Fruit fly (Drosophila melanogaster) whole organism, embryonic: ENCODE measurements around the gene CG7407.

Experiments used
- CG10147 ChIP-seq: fragments of 200-800 bp; sonication (Bioruptor generic); optimal IDR thresholded peaks from 2 replicates; lab custom pipeline; 2019; ENCODE audit warnings: missing biosample characterization, mild to moderate bottlenecking, missing genetic modification characterization, moderate library complexity
- CG10274 ChIP-seq: fragments of 200-800 bp; sonication (Bioruptor generic); optimal IDR thresholded peaks from 3 replicates; lab custom pipeline; 2017; ENCODE audit warnings: missing biosample characterization, mild to moderate bottlenecking, missing genetic modification characterization
- CG11093 ChIP-seq: fragments of 200-800 bp; sonication (Bioruptor generic); IDR thresholded peaks from 3 replicates; pipeline ENCODE4 v1.3.6; 2022; ENCODE audit warnings: missing biosample characterization, missing genetic modification characterization
- CG12104 ChIP-seq: fragments of 200-800 bp; sonication (Bioruptor generic); optimal IDR thresholded peaks from 3 replicates; lab custom pipeline; 2016; ENCODE audit warnings: missing biosample characterization, missing genetic modification characterization
- CG12236 ChIP-seq: fragments of 200-800 bp; sonication (Bioruptor generic); optimal IDR thresholded peaks from 2 replicates; lab custom pipeline; 2016; ENCODE audit warnings: missing biosample characterization, missing genetic modification characterization
- CG12391 ChIP-seq: fragments of 200-800 bp; sonication (Bioruptor generic); optimal IDR thresholded peaks from 3 replicates; lab custom pipeline; 2018; ENCODE audit warnings: missing biosample characterization, mild to moderate bottlenecking, missing genetic modification characterization, moderate library complexity
- CG12659 ChIP-seq: fragments of 200-800 bp; sonication (Bioruptor generic); optimal IDR thresholded peaks from 3 replicates; lab custom pipeline; 2017; ENCODE audit warnings: mild to moderate bottlenecking, missing biosample characterization, missing genetic modification reagents, missing genetic modification characterization
- CG14860 ChIP-seq: fragments of 200-800 bp; sonication (Bioruptor generic); IDR thresholded peaks from 3 replicates; pipeline ENCODE4 v1.3.6; 2022; ENCODE audit warnings: missing biosample characterization, missing genetic modification characterization; ENCODE audit not compliant: partially characterized antibody
- CG1602 ChIP-seq: fragments of 200-800 bp; sonication (Bioruptor generic); optimal IDR thresholded peaks from 3 replicates; lab custom pipeline; 2016; ENCODE audit warnings: missing biosample characterization, missing genetic modification characterization
- CG16863 ChIP-seq: fragments of 200-800 bp; sonication (Bioruptor generic); optimal IDR thresholded peaks from 3 replicates; lab custom pipeline; 2016; ENCODE audit warnings: missing biosample characterization, missing genetic modification characterization
- CG17328 ChIP-seq: fragments of 200-800 bp; sonication (Bioruptor generic); IDR thresholded peaks from 2 replicates; pipeline ENCODE4 v1.3.6; 2022; ENCODE audit warnings: missing biosample characterization, missing genetic modification characterization
- CG17912 ChIP-seq: fragments of 200-800 bp; sonication (Bioruptor generic); optimal IDR thresholded peaks from 2 replicates; lab custom pipeline; 2018; ENCODE audit warnings: missing biosample characterization, mild to moderate bottlenecking, missing genetic modification characterization
- CG2129 ChIP-seq: fragments of 200-800 bp; sonication (Bioruptor generic); IDR thresholded peaks from 2 replicates; pipeline ENCODE4 v1.3.6; 2022; ENCODE audit warnings: missing biosample characterization, missing genetic modification characterization; ENCODE audit not compliant: partially characterized antibody
- CG31441 ChIP-seq: fragments of 200-800 bp; sonication (Bioruptor generic); IDR thresholded peaks from 2 replicates; pipeline ENCODE4 v1.3.6; 2022; ENCODE audit warnings: missing biosample characterization, missing genetic modification characterization
- CG4854 ChIP-seq: fragments of 200-800 bp; sonication (Bioruptor generic); optimal IDR thresholded peaks from 2 replicates; lab custom pipeline; 2016; ENCODE audit warnings: missing biosample characterization, missing genetic modification characterization, inconsistent platforms
- CG9727 ChIP-seq: fragments of 200-800 bp; sonication (Bioruptor generic); optimal IDR thresholded peaks from 3 replicates; lab custom pipeline; 2017; ENCODE audit warnings: missing biosample characterization, mild to moderate bottlenecking, missing genetic modification characterization
- Dbx ChIP-seq: fragments of 200-800 bp; sonication (Bioruptor generic); IDR thresholded peaks from 3 replicates; pipeline ENCODE4 v1.3.6; 2022; ENCODE audit warnings: missing biosample characterization, missing genetic modification characterization
- HLH4C ChIP-seq: fragments of 200-800 bp; sonication (Bioruptor generic); IDR thresholded peaks from 3 replicates; pipeline ENCODE4 v1.3.6; 2022; ENCODE audit warnings: missing biosample characterization, missing genetic modification characterization; ENCODE audit not compliant: partially characterized antibody
- Hmr ChIP-seq: fragments of 200-800 bp; sonication (Bioruptor generic); optimal IDR thresholded peaks from 3 replicates; lab custom pipeline; 2017; ENCODE audit warnings: mild to moderate bottlenecking, missing biosample characterization, missing genetic modification reagents, missing genetic modification characterization
- MTF-1 ChIP-seq: fragments of 200-800 bp; sonication (Bioruptor generic); optimal IDR thresholded peaks from 2 replicates; lab custom pipeline; 2018; ENCODE audit warnings: missing biosample characterization, mild to moderate bottlenecking, missing genetic modification characterization, borderline replicate concordance
- Med ChIP-seq: fragments of 200-800 bp; sonication (Bioruptor generic); peaks from one replicate; lab custom pipeline; 2016; ENCODE audit warnings: missing biosample characterization, missing genetic modification characterization, mild to moderate bottlenecking, inconsistent platforms, moderate library complexity
- Nf-YB ChIP-seq: fragments of 200-800 bp; sonication (Bioruptor generic); optimal IDR thresholded peaks from 3 replicates; lab custom pipeline; 2019; ENCODE audit warnings: missing biosample characterization, mild to moderate bottlenecking, missing genetic modification characterization, moderate library complexity
- Oli ChIP-seq: fragments of 200-800 bp; sonication (Bioruptor generic); optimal IDR thresholded peaks from 2 replicates; lab custom pipeline; 2018; ENCODE audit warnings: missing biosample characterization, mild to moderate bottlenecking, missing genetic modification characterization, moderate library complexity
- Rx ChIP-seq: fragments of 200-800 bp; sonication (Bioruptor generic); IDR thresholded peaks from 2 replicates; pipeline ENCODE4 v1.3.6; 2022; ENCODE audit warnings: missing biosample characterization, missing genetic modification characterization
- Sox100B ChIP-seq: fragments of 200-800 bp; sonication (Bioruptor generic); optimal IDR thresholded peaks from 3 replicates; lab custom pipeline; 2018; ENCODE audit warnings: missing biosample characterization, mild to moderate bottlenecking, missing genetic modification characterization
- Taf1 ChIP-seq: fragments of 200-800 bp; sonication (Bioruptor generic); IDR thresholded peaks from 2 replicates; pipeline ENCODE4 v1.3.6; 2022; ENCODE audit warnings: missing biosample characterization, missing genetic modification characterization
- ab ChIP-seq: fragments of 200-800 bp; sonication (Bioruptor generic); optimal IDR thresholded peaks from 2 replicates; lab custom pipeline; 2016; ENCODE audit warnings: missing biosample characterization, missing genetic modification characterization
- abd-A ChIP-seq: fragments of 200-800 bp; sonication (Bioruptor generic); optimal IDR thresholded peaks from 3 replicates; lab custom pipeline; 2019; ENCODE audit warnings: missing biosample characterization, mild to moderate bottlenecking, missing genetic modification characterization, moderate library complexity
- ash1 ChIP-seq: fragments of 200-800 bp; sonication (Bioruptor generic); optimal IDR thresholded peaks from 2 replicates; lab custom pipeline; 2018; ENCODE audit warnings: missing biosample characterization, mild to moderate bottlenecking, missing genetic modification characterization
- bcd ChIP-seq: fragments of 200-800 bp; sonication (Bioruptor generic); optimal IDR thresholded peaks from 2 replicates; lab custom pipeline; 2017; ENCODE audit warnings: missing biosample characterization, mild to moderate bottlenecking, missing genetic modification characterization
- bsh ChIP-seq, 2 experiments: fragments of 200-800 bp; sonication (Bioruptor generic); optimal IDR thresholded peaks; 2 replicates each; lab custom pipeline; 2017 to 2018; ENCODE audit warnings: mild to moderate bottlenecking in 2 of 2, missing biosample characterization in 2 of 2, missing genetic modification characterization in 2 of 2, moderate library complexity in 1 of 2
- btn ChIP-seq: fragments of 200-800 bp; sonication (Bioruptor generic); optimal IDR thresholded peaks from 2 replicates; lab custom pipeline; 2016; ENCODE audit warnings: missing biosample characterization, missing genetic modification characterization
- dmrt11E ChIP-seq: fragments of 200-800 bp; sonication (Bioruptor generic); optimal IDR thresholded peaks from 3 replicates; lab custom pipeline; 2018; ENCODE audit warnings: missing biosample characterization, mild to moderate bottlenecking, missing genetic modification characterization, moderate library complexity
- eve ChIP-seq, 2 experiments: fragments of >200 bp; optimal IDR thresholded peaks; 2 replicates each; lab custom pipeline; 2017; ENCODE audit warnings: missing biosample characterization in 2 of 2, missing genetic modification characterization in 2 of 2
- exex ChIP-seq: fragments of 200-800 bp; sonication (Bioruptor generic); optimal IDR thresholded peaks from 4 replicates; lab custom pipeline; 2018; ENCODE audit warnings: missing biosample characterization, mild to moderate bottlenecking, missing genetic modification characterization, moderate library complexity
- eyg ChIP-seq: fragments of 200-800 bp; sonication (Bioruptor generic); optimal IDR thresholded peaks from 3 replicates; lab custom pipeline; 2016; ENCODE audit warnings: missing biosample characterization, missing genetic modification characterization
- gcm2 ChIP-seq: fragments of 200-800 bp; sonication (Bioruptor generic); optimal IDR thresholded peaks from 2 replicates; lab custom pipeline; 2016; ENCODE audit warnings: missing biosample characterization, missing genetic modification characterization
- jigr1 ChIP-seq: fragments of 200-800 bp; sonication (Bioruptor generic); IDR thresholded peaks from 3 replicates; pipeline ENCODE4 v1.3.6; 2022; ENCODE audit warnings: missing biosample characterization, missing genetic modification characterization
- lola ChIP-seq, 3 experiments: fragments of >200 bp in 2 of 3; fragments of 200-800 bp in 1 of 3; sonication (Bioruptor generic) in 1 of 3; optimal IDR thresholded peaks; 2 replicates each; lab custom pipeline; 2017 to 2019; ENCODE audit warnings: missing biosample characterization in 3 of 3, missing genetic modification characterization in 3 of 3, mild to moderate bottlenecking in 1 of 3, moderate library complexity in 1 of 3
- mirr ChIP-seq: fragments of 200-800 bp; sonication (Bioruptor generic); optimal IDR thresholded peaks from 3 replicates; lab custom pipeline; 2018; ENCODE audit warnings: missing biosample characterization, mild to moderate bottlenecking, missing genetic modification characterization
- nerfin-2 ChIP-seq: fragments of 200-800 bp; sonication (Bioruptor generic); IDR thresholded peaks from 2 replicates; pipeline ENCODE4 v1.3.6; 2022; ENCODE audit warnings: missing biosample characterization, missing genetic modification characterization; ENCODE audit not compliant: partially characterized antibody
- pzg ChIP-seq: fragments of 200-800 bp; sonication (Bioruptor generic); optimal IDR thresholded peaks from 3 replicates; lab custom pipeline; 2018; ENCODE audit warnings: missing biosample characterization, mild to moderate bottlenecking, missing genetic modification characterization, moderate library complexity
- ro ChIP-seq: fragments of 200-800 bp; sonication (Bioruptor generic); IDR thresholded peaks from 2 replicates; pipeline ENCODE4 v1.3.6; 2022; ENCODE audit warnings: missing biosample characterization, missing genetic modification characterization
- scrt ChIP-seq: fragments of 200-800 bp; sonication (Bioruptor generic); optimal IDR thresholded peaks from 2 replicates; lab custom pipeline; 2018; ENCODE audit warnings: missing biosample characterization, mild to moderate bottlenecking, missing genetic modification characterization, moderate library complexity
- sens ChIP-seq: fragments of 200-800 bp; sonication (Bioruptor generic); peaks from one replicate; lab custom pipeline; 2016; ENCODE audit warnings: missing biosample characterization, missing genetic modification characterization
- shn ChIP-seq: fragments of 200-800 bp; sonication (Bioruptor generic); optimal IDR thresholded peaks from 3 replicates; lab custom pipeline; 2016; ENCODE audit warnings: missing biosample characterization, missing genetic modification characterization
- ssp ChIP-seq: fragments of 200-800 bp; sonication (Bioruptor generic); IDR thresholded peaks from 2 replicates; pipeline ENCODE4 v1.3.6; 2022; ENCODE audit warnings: missing biosample characterization, missing genetic modification characterization
- usp ChIP-seq: fragments of >200 bp; optimal IDR thresholded peaks from 2 replicates; lab custom pipeline; 2017; ENCODE audit warnings: missing biosample characterization, missing genetic modification characterization
- z ChIP-seq: fragments of 200-800 bp; sonication (Bioruptor generic); IDR thresholded peaks from 3 replicates; pipeline ENCODE4 v1.3.6; 2022; ENCODE audit warnings: missing biosample characterization, missing genetic modification characterization

Gene CG7407

dm6 chr3L:21824725-21825353 is 1.6 kb downstream of the CG7407 start, which contains the start of gene eIF2A (continued):
- TF ChIP-seq Taf1 (GFP tag; lab: Robert Waterston, UW) (peak; percentile 37; the same call in 1 of the 2 replicates), CG1602 (GFP tag; lab: Kevin White, UChicago) (peak; percentile 30), CG11093 (GFP tag; lab: Robert Waterston, UW) (no peak), Hmr (GFP tag; lab: Kevin White, UChicago) (peak; percentile 75), ssp (GFP tag; lab: Robert Waterston, UW) (no peak), Rx (no peak), CG2129 (GFP tag; lab: Robert Waterston, UW) (0 out of 2 replicates have a peak, but pooled peaks have one; percentile 12), Dbx (peak; percentile 66; the same call in 2 of the 3 replicates), bsh (GFP tag; optimal IDR thresholded peaks at IDR 0.05; lab: Kevin White, UChicago) (peak in 1 of 2 experiments; percentile 47), gcm2 (peak; percentile 51), ro (GFP tag; lab: Robert Waterston, UW) (no peak), CG9727 (peak; percentile 7), Med (GFP tag; lab: Kevin White, UChicago) (peak; percentile 98), CG12391 (tag; lab: Kevin White, UChicago) (peak; percentile 60), scrt (peak; percentile 21), MTF-1 (no peak), CG17912 (GFP tag; lab: Kevin White, UChicago) (peak; percentile 80), abd-A (no peak), CG12236 (GFP tag; lab: Kevin White, UChicago) (no peak), CG31441 (GFP tag; lab: Robert Waterston, UW) (peak; percentile 24; the same call in 1 of the 2 replicates), shn (GFP tag; lab: Kevin White, UChicago) (peak; percentile 53), CG14860 (GFP tag; lab: Robert Waterston, UW) (0 out of 3 replicates have a peak, but pooled peaks have one; percentile 39), nerfin-2 (peak; percentile 76), eyg (GFP tag; lab: Kevin White, UChicago) (peak; percentile 36), CG10274 (no peak), Sox100B (no peak), HLH4C (GFP tag; lab: Robert Waterston, UW) (peak; percentile 71), Nf-YB (GFP tag; lab: Kevin White, UChicago) (peak; percentile 35), eve (GFP tag; optimal IDR thresholded peaks at IDR 0.05; lab: Kevin White, UChicago) (no peak), btn (GFP tag; lab: Kevin White, UChicago) (no peak), Oli (tag; lab: Kevin White, UChicago) (no peak), ash1 (GFP tag; lab: Kevin White, UChicago) (no peak), lola (GFP tag; optimal IDR thresholded peaks at IDR 0.05; lab: Kevin White, UChicago) (no peak), ab (GFP tag; lab: Kevin White, UChicago) (no peak), dmrt11E (tag; lab: Kevin White, UChicago) (peak; percentile 49), CG17328 (GFP tag; lab: Robert Waterston, UW) (peak; percentile 58), bcd (GFP tag; lab: Kevin White, UChicago) (no peak), z (GFP tag; lab: Robert Waterston, UW) (no peak), CG12104 (GFP tag; lab: Kevin White, UChicago) (no peak), exex (tag; lab: Kevin White, UChicago) (no peak), jigr1 (no peak), CG10147 (no peak), CG12659 (GFP tag; lab: Kevin White, UChicago) (peak; percentile 74), sens (GFP tag; lab: Kevin White, UChicago) (peak; percentile 14), pzg (GFP tag; lab: Kevin White, UChicago) (peak; percentile 99), CG16863 (GFP tag; lab: Kevin White, UChicago) (peak; percentile 34), mirr (GFP tag; lab: Kevin White, UChicago) (peak; percentile 89), CG4854 (GFP tag; lab: Kevin White, UChicago) (peak; percentile 36), usp (GFP tag; lab: Kevin White, UChicago) (no peak)
